Fruit fly (Drosophila melanogaster) S2 (cell line): ENCODE results near the gene Syx4.

ENCODE experiments used
- CG8478 ChIP-seq: fragments of >200 bp; optimal IDR thresholded peaks from 2 replicates; lab custom pipeline; 2018
- CTCF ChIP-seq, 2 experiments: fragments of >200 bp; optimal IDR thresholded peaks; 2 replicates each; lab custom pipeline; 2018

dm6 chrX:2787267-2787666 is 43.4 kb upstream of the Syx4 start:
- TF ChIP-seq CTCF (optimal IDR thresholded peaks at IDR 0.05; lab: Kevin White, UChicago) = no peak
- no peak for TF ChIP-seq CG8478 (lab: Kevin White, UChicago)
